Worm (Caenorhabditis elegans) whole organism, mixed stage, embryonic: ENCODE data around the gene F46C5.4.

Experiments
- M03D4.4 ChIP-seq: sonication (generic microtip); optimal IDR thresholded peaks from 2 replicates; lab custom pipeline; 2017; ENCODE audit warnings: mild to moderate bottlenecking, missing genetic modification characterization, missing compliant biosample characterization
- bed-3 ChIP-seq: fragments of 200-800 bp; sonication (Bioruptor generic); optimal IDR thresholded peaks from 3 replicates; lab custom pipeline; 2018; ENCODE audit warnings: mild to moderate bottlenecking, missing genetic modification characterization, moderate library complexity, missing compliant biosample characterization
- blmp-1 ChIP-seq: fragments of 150-350 bp; optimal IDR thresholded peaks from 2 replicates; lab custom pipeline; 2014; ENCODE audit warnings: missing biosample characterization, missing genetic modification characterization
- ceh-39 ChIP-seq: fragments of 150-350 bp; optimal IDR thresholded peaks from 2 replicates; lab custom pipeline; 2014; ENCODE audit warnings: missing biosample characterization, missing genetic modification characterization
- ceh-43 ChIP-seq: fragments of 200-800 bp; sonication (Bioruptor generic); optimal IDR thresholded peaks from 2 replicates; lab custom pipeline; 2018; ENCODE audit warnings: mild to moderate bottlenecking, missing genetic modification characterization, moderate library complexity, missing compliant biosample characterization
- ceh-83 ChIP-seq: fragments of 200-800 bp; sonication (Bioruptor generic); optimal IDR thresholded peaks from 2 replicates; lab custom pipeline; 2018; ENCODE audit warnings: mild to moderate bottlenecking, missing genetic modification characterization, missing compliant biosample characterization
- ces-1 ChIP-seq: fragments of 150-350 bp; optimal IDR thresholded peaks from 2 replicates; lab custom pipeline; 2014; ENCODE audit warnings: missing biosample characterization, missing genetic modification reagents, missing genetic modification characterization
- cnd-1 ChIP-seq: fragments of 200-800 bp; sonication (Bioruptor generic); optimal IDR thresholded peaks from 2 replicates; lab custom pipeline; 2018; ENCODE audit warnings: mild to moderate bottlenecking, missing genetic modification characterization, missing compliant biosample characterization
- drap-1 ChIP-seq: fragments of 200-800 bp; sonication (Bioruptor generic); optimal IDR thresholded peaks from 3 replicates; lab custom pipeline; 2018; ENCODE audit warnings: mild to moderate bottlenecking, missing genetic modification characterization, missing compliant biosample characterization
- elt-1 ChIP-seq: sonication (generic microtip); optimal IDR thresholded peaks from 2 replicates; lab custom pipeline; 2017; ENCODE audit warnings: missing genetic modification characterization, mild to moderate bottlenecking, missing compliant biosample characterization, antibody characterized with exemption, moderate library complexity, borderline replicate concordance; ENCODE audit not compliant: insufficient read depth
- elt-3 ChIP-seq: fragments of 150-350 bp; optimal IDR thresholded peaks from 2 replicates; lab custom pipeline; 2014; ENCODE audit warnings: missing biosample characterization, missing genetic modification characterization
- flh-1 ChIP-seq: fragments of 200-800 bp; sonication (Bioruptor generic); optimal IDR thresholded peaks from 2 replicates; lab custom pipeline; 2018; ENCODE audit warnings: mild to moderate bottlenecking, missing genetic modification characterization, moderate library complexity, missing compliant biosample characterization
- ham-2 ChIP-seq: fragments of 200-800 bp; sonication (Bioruptor generic); optimal IDR thresholded peaks from 2 replicates; lab custom pipeline; 2018; ENCODE audit warnings: mild to moderate bottlenecking, missing genetic modification characterization, missing compliant biosample characterization
- hlh-1 ChIP-seq: fragments of 150-350 bp; optimal IDR thresholded peaks from 2 replicates; lab custom pipeline; 2014; ENCODE audit warnings: missing biosample characterization, missing genetic modification reagents, missing genetic modification characterization
- lin-13 ChIP-seq: fragments of 150-350 bp; optimal IDR thresholded peaks from 2 replicates; lab custom pipeline; 2014; ENCODE audit warnings: missing biosample characterization, missing genetic modification characterization
- lsy-2 ChIP-seq: fragments of 150-350 bp; optimal IDR thresholded peaks from 2 replicates; lab custom pipeline; 2014; ENCODE audit warnings: missing biosample characterization, missing genetic modification characterization
- mab-5 ChIP-seq: fragments of 150-350 bp; optimal IDR thresholded peaks from 2 replicates; lab custom pipeline; 2014; ENCODE audit warnings: missing biosample characterization, missing genetic modification characterization
- mep-1 ChIP-seq: fragments of 150-350 bp; optimal IDR thresholded peaks from 2 replicates; lab custom pipeline; 2017; ENCODE audit warnings: missing biosample characterization, missing genetic modification reagents, missing genetic modification characterization, inconsistent platforms
- mls-2 ChIP-seq: sonication (generic microtip); optimal IDR thresholded peaks from 2 replicates; lab custom pipeline; 2016; ENCODE audit warnings: mild to moderate bottlenecking, missing genetic modification characterization, moderate library complexity, missing compliant biosample characterization
- nhr-12 ChIP-seq: fragments of 150-350 bp; optimal IDR thresholded peaks from 2 replicates; lab custom pipeline; 2014; ENCODE audit warnings: missing biosample characterization, missing genetic modification characterization
- nhr-2 ChIP-seq: fragments of 150-350 bp; optimal IDR thresholded peaks from 2 replicates; lab custom pipeline; 2014; ENCODE audit warnings: missing biosample characterization, missing genetic modification characterization
- nhr-237 ChIP-seq: fragments of 150-350 bp; optimal IDR thresholded peaks from 2 replicates; lab custom pipeline; 2014; ENCODE audit warnings: missing biosample characterization, missing genetic modification characterization
- pha-4 ChIP-seq: fragments of 150-350 bp; optimal IDR thresholded peaks from 2 replicates; lab custom pipeline; 2018; ENCODE audit warnings: missing biosample characterization, missing genetic modification reagents, missing genetic modification characterization
- sem-2 ChIP-seq: fragments of 200-800 bp; sonication (Bioruptor generic); optimal IDR thresholded peaks from 2 replicates; lab custom pipeline; 2018; ENCODE audit warnings: mild to moderate bottlenecking, missing genetic modification characterization, missing compliant biosample characterization
- snpc-4 ChIP-seq: fragments of 150-350 bp; optimal IDR thresholded peaks from 2 replicates; lab custom pipeline; 2014; ENCODE audit warnings: missing biosample characterization, missing genetic modification characterization
- sptf-1 ChIP-seq: sonication (generic microtip); optimal IDR thresholded peaks from 2 replicates; lab custom pipeline; 2017; ENCODE audit warnings: mild to moderate bottlenecking, missing genetic modification characterization, moderate library complexity, missing compliant biosample characterization
- tbx-8 ChIP-seq: fragments of 200-800 bp; sonication (Bioruptor generic); optimal IDR thresholded peaks from 2 replicates; lab custom pipeline; 2018; ENCODE audit warnings: mild to moderate bottlenecking, missing genetic modification characterization, moderate library complexity, missing compliant biosample characterization
- unc-120 ChIP-seq: sonication (generic microtip); optimal IDR thresholded peaks from 2 replicates; lab custom pipeline; 2017; ENCODE audit warnings: missing genetic modification characterization, missing compliant biosample characterization; ENCODE audit not compliant: poor library complexity, severe bottlenecking
- unc-39 ChIP-seq: fragments of 150-350 bp; optimal IDR thresholded peaks from 2 replicates; lab custom pipeline; 2014; ENCODE audit warnings: missing biosample characterization, missing genetic modification characterization
- unc-62 ChIP-seq: fragments of 150-350 bp; optimal IDR thresholded peaks from 2 replicates; lab custom pipeline; 2014; ENCODE audit warnings: missing biosample characterization, missing genetic modification reagents, missing genetic modification characterization
- zip-8 ChIP-seq: fragments of 150-350 bp; optimal IDR thresholded peaks from 2 replicates; lab custom pipeline; 2014; ENCODE audit warnings: missing biosample characterization, missing genetic modification characterization
- ztf-11 ChIP-seq: fragments of 150-350 bp; optimal IDR thresholded peaks from 2 replicates; lab custom pipeline; 2014; ENCODE audit warnings: missing biosample characterization, missing genetic modification characterization

Gene F46C5.4

ce11 chrII:8835857-8836256 is at the start of gene F46C5.4:
Gene F46C5.4 (plus strand): TSS chrII:8836078.
- TF ChIP-seq hlh-1 (tag; lab: Kevin White, UChicago) (no peak), sem-2 (GFP tag; lab: Kevin White, UChicago) (no peak), ces-1 (GFP tag; lab: Kevin White, UChicago) (peak; percentile 71)

DNA sequence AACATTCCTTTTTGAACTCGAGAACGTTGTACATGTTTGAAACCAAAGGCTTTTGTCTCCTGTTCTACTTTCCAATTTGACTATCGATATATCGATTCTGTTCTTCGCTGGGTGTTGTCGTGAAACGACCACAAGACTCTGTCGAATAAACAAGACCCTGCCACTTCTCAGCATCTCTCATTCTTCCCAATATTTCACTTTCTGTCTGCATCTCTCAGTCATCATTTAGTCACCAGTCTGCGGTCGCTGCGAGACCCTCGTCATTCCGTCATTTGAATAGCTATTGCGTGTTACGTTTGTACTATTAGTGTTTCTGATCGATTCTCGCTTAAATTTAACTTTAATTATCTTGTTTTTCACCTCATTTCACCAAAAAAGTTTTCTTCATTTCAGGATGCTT is 48.5 kb upstream of the F46C5.4 start:
- peak; percentile 55 for TF ChIP-seq zip-8 (tag; lab: Kevin White, UChicago)
- peak; percentile 93 for TF ChIP-seq unc-62 (GFP tag; lab: Kevin White, UChicago)
- peak; percentile 21 for TF ChIP-seq elt-3
- TF ChIP-seq mab-5 (tag; lab: Kevin White, UChicago) = peak; percentile 70
- TF ChIP-seq tbx-8 = no peak
- peak; percentile 97 for TF ChIP-seq pha-4
- no peak for TF ChIP-seq ceh-43
- TF ChIP-seq lsy-2 (tag; lab: Kevin White, UChicago) = peak; percentile 77
- no peak for TF ChIP-seq elt-1 (tag; lab: Kevin White, UChicago)
- peak; percentile 55 for TF ChIP-seq nhr-2 (tag; lab: Kevin White, UChicago)
- no peak for TF ChIP-seq unc-39 (tag; lab: Kevin White, UChicago)
- TF ChIP-seq ztf-11 (tag; lab: Kevin White, UChicago) = peak; percentile 58
- peak; percentile 10 for TF ChIP-seq unc-120 (tag; lab: Kevin White, UChicago)
- peak; percentile 82 for TF ChIP-seq ces-1 (GFP tag; lab: Kevin White, UChicago)
- TF ChIP-seq cnd-1 (tag; lab: Kevin White, UChicago) = peak; percentile 0
- TF ChIP-seq ceh-39 (tag; lab: Kevin White, UChicago) = peak; percentile 100
- TF ChIP-seq nhr-12 (tag; lab: Kevin White, UChicago) = no peak
- TF ChIP-seq ceh-83 (GFP tag; lab: Kevin White, UChicago) = no peak
- TF ChIP-seq bed-3 (GFP tag; lab: Kevin White, UChicago) = no peak
- TF ChIP-seq drap-1 (GFP tag; lab: Kevin White, UChicago) = peak; percentile 24
- peak; percentile 18 for TF ChIP-seq sptf-1 (tag; lab: Kevin White, UChicago)
- TF ChIP-seq M03D4.4 (tag; lab: Kevin White, UChicago) = no peak
- peak; percentile 67 for TF ChIP-seq hlh-1 (tag; lab: Kevin White, UChicago)
- peak; percentile 89 for TF ChIP-seq mep-1
- TF ChIP-seq nhr-237 (tag; lab: Kevin White, UChicago) = peak; percentile 87
- TF ChIP-seq ham-2 (GFP tag; lab: Kevin White, UChicago) = peak; percentile 44
- peak; percentile 67 for TF ChIP-seq lin-13 (tag; lab: Kevin White, UChicago)
- TF ChIP-seq flh-1 (GFP tag; lab: Kevin White, UChicago) = no peak

- TF ChIP-seq ztf-11 (tag; lab: Kevin White, UChicago) (no peak), nhr-237 (tag; lab: Kevin White, UChicago) (no peak), mep-1 (no peak)
Observed at ce11 chrII:8788752-8789151, 47.1 kb upstream of the F46C5.4 start.

- TF ChIP-seq mab-5 (tag; lab: Kevin White, UChicago) (no peak), unc-62 (GFP tag; lab: Kevin White, UChicago) (peak; percentile 39), hlh-1 (tag; lab: Kevin White, UChicago) (peak; percentile 61), drap-1 (GFP tag; lab: Kevin White, UChicago) (no peak), cnd-1 (tag; lab: Kevin White, UChicago) (peak; percentile 21), nhr-2 (tag; lab: Kevin White, UChicago) (peak; percentile 82), blmp-1 (tag; lab: Kevin White, UChicago) (peak; percentile 10)
Observed at ce11 chrII:8789828-8790558, 45.9 kb upstream of the F46C5.4 start, which contains the start of gene F07H5.13. Gene F07H5.13 (plus strand): TSS chrII:8790557.

ce11 chrII:8792640-8793039 is 43.2 kb upstream of the F46C5.4 start, which contains the start of gene idpa-2:
Gene idpa-2 (minus strand): TSS chrII:8792740.
- TF ChIP-seq cnd-1 (tag; lab: Kevin White, UChicago) (no peak), mep-1 (no peak), ham-2 (GFP tag; lab: Kevin White, UChicago) (no peak), mls-2 (tag; lab: Kevin White, UChicago) (no peak), ces-1 (GFP tag; lab: Kevin White, UChicago) (no peak), zip-8 (tag; lab: Kevin White, UChicago) (no peak), unc-62 (GFP tag; lab: Kevin White, UChicago) (no peak), tbx-8 (no peak), nhr-2 (tag; lab: Kevin White, UChicago) (no peak), lin-13 (tag; lab: Kevin White, UChicago) (no peak), unc-120 (tag; lab: Kevin White, UChicago) (no peak), snpc-4 (tag; lab: Kevin White, UChicago) (no peak), M03D4.4 (tag; lab: Kevin White, UChicago) (no peak), nhr-12 (tag; lab: Kevin White, UChicago) (no peak), unc-39 (tag; lab: Kevin White, UChicago) (no peak), mab-5 (tag; lab: Kevin White, UChicago) (no peak), bed-3 (GFP tag; lab: Kevin White, UChicago) (no peak), sptf-1 (tag; lab: Kevin White, UChicago) (no peak), pha-4 (no peak)
